Worm (Caenorhabditis elegans): ENCODE results near the gene frpr-9.

Gene frpr-9

ce11 chrV:10961448-10961870, 30.4 kb upstream of the frpr-9 start (continued):
- TF ChIP-seq ztf-11 (tag; optimal IDR thresholded peaks at IDR 0.05) (no peak), nhr-25 (tag; optimal IDR thresholded peaks at IDR 0.05) (no peak), nhr-237 (tag; optimal IDR thresholded peaks at IDR 0.05) (no peak), ZK546.5 (tag; optimal IDR thresholded peaks at IDR 0.05) (no peak), nhr-77 (tag; optimal IDR thresholded peaks at IDR 0.05) (no peak), R02D3.7 (tag; optimal IDR thresholded peaks at IDR 0.05) (no peak), mbf-1 (tag; optimal IDR thresholded peaks at IDR 0.05) (no peak)

DNA sequence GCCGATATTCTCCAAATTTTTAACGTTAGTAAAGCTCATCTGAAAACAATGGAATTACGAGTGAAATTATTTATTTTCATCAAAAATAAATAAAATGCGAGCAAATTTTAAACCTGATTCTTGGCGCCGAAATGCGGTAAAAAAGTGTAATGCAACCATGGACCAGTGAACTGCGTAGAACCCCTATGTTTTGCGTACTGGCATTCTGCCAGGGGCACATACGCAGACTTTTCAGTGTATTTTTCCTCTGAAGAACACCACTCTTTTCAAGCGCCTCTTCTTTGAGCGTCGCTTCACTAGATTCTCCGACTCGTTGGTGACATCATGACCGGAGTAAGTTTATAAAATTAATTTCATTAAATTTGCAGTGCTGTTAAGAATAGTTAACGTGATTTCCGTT, 26.4 kb upstream of the frpr-9 start, which contains the start of the genes ctf-4 and eef-1G:
ctf-4 (minus strand) TSS at position 39 of the 400 bp plus-strand sequence.
eef-1G (plus strand) TSS at position 219 of the 400 bp plus-strand sequence.
- TF ChIP-seq peb-1 (tag; optimal IDR thresholded peaks at IDR 0.05) (no peak), zag-1 (tag; optimal IDR thresholded peaks at IDR 0.05) (peak; percentile 87), sma-3 (GFP tag; optimal IDR thresholded peaks at IDR 0.05) (peak; percentile 97), blmp-1 (tag; optimal IDR thresholded peaks at IDR 0.05; ENCODE audit: insufficient read depth) (peak; percentile 71), alr-1 (tag; optimal IDR thresholded peaks at IDR 0.05) (no peak), nhr-21 (tag; optimal IDR thresholded peaks at IDR 0.05) (peak; percentile 98), unc-39 (tag; optimal IDR thresholded peaks at IDR 0.05) (no peak), ztf-11 (tag; optimal IDR thresholded peaks at IDR 0.05) (no peak), snpc-4 (tag; optimal IDR thresholded peaks at IDR 0.05) (peak; percentile 88), C34F6.9 (tag; optimal IDR thresholded peaks at IDR 0.05) (peak; percentile 99), ama-1 (optimal IDR thresholded peaks at IDR 0.05) (peak; percentile 51), elt-1 (tag; optimal IDR thresholded peaks at IDR 0.05) (no peak), unc-55 (GFP tag; optimal IDR thresholded peaks at IDR 0.05) (peak; percentile 99), aly-2 (tag; optimal IDR thresholded peaks at IDR 0.05) (no peak), nhr-77 (tag; optimal IDR thresholded peaks at IDR 0.05) (peak; percentile 57), ceh-16 (tag; optimal IDR thresholded peaks at IDR 0.05) (peak; percentile 31), lin-39 (tag; optimal IDR thresholded peaks at IDR 0.05) (peak; percentile 36), F13H6.1 (tag; optimal IDR thresholded peaks at IDR 0.05) (peak; percentile 96), crh-2 (tag; optimal IDR thresholded peaks at IDR 0.05) (peak; percentile 98), ceh-82 (tag; optimal IDR thresholded peaks at IDR 0.05) (peak; percentile 75), lin-13 (GFP tag; optimal IDR thresholded peaks at IDR 0.05) (peak; percentile 96), ztf-1 (GFP tag; conservative IDR thresholded peaks at IDR 0.05) (no peak), lsy-2 (tag; optimal IDR thresholded peaks at IDR 0.05) (peak; percentile 83 to 96), nhr-12 (tag; optimal IDR thresholded peaks at IDR 0.05) (no peak), nhr-23 (tag; optimal IDR thresholded peaks at IDR 0.05) (no peak), nhr-6 (tag; optimal IDR thresholded peaks at IDR 0.05) (peak; percentile 95), R02D3.7 (tag; optimal IDR thresholded peaks at IDR 0.05) (peak; percentile 58), Y55F3AM.14 (GFP tag; optimal IDR thresholded peaks at IDR 0.05) (peak; percentile 76), nhr-11 (tag; optimal IDR thresholded peaks at IDR 0.05) (no peak), fos-1 (tag; optimal IDR thresholded peaks at IDR 0.05) (peak; percentile 99), ZK546.5 (tag; optimal IDR thresholded peaks at IDR 0.05) (peak; percentile 71), egl-27 (tag; optimal IDR thresholded peaks at IDR 0.05) (peak; percentile 82), sma-9 (GFP tag; optimal IDR thresholded peaks at IDR 0.05) (peak; percentile 99), sma-9 (tag; optimal IDR thresholded peaks at IDR 0.05) (no peak), dmd-4 (tag; optimal IDR thresholded peaks at IDR 0.05) (no peak), gmeb-1 (tag; optimal IDR thresholded peaks at IDR 0.05) (peak; percentile 97), nhr-25 (tag; optimal IDR thresholded peaks at IDR 0.05) (peak; percentile 98), mab-5 (tag; optimal IDR thresholded peaks at IDR 0.05) (peak; percentile 85), mdl-1 (tag; optimal IDR thresholded peaks at IDR 0.05) (peak in 1 of 2 experiments; percentile 60), mbf-1 (tag; optimal IDR thresholded peaks at IDR 0.05) (no peak), lin-11 (tag; optimal IDR thresholded peaks at IDR 0.05) (peak; percentile 94), ztf-4 (tag; optimal IDR thresholded peaks at IDR 0.05) (peak; percentile 93), skn-1 (tag; optimal IDR thresholded peaks at IDR 0.05) (peak; percentile 86), sem-4 (tag; optimal IDR thresholded peaks at IDR 0.05) (peak; percentile 97), elt-3 (tag; optimal IDR thresholded peaks at IDR 0.05) (no peak), nhr-237 (tag; optimal IDR thresholded peaks at IDR 0.05) (no peak), nhr-10 (tag; optimal IDR thresholded peaks at IDR 0.05) (peak; percentile 61), nhr-129 (tag; optimal IDR thresholded peaks at IDR 0.05) (peak; percentile 99), unc-62 (GFP tag; optimal IDR thresholded peaks at IDR 0.05) (peak; percentile 12)

Data from whole organism, L2 larva.